Worm (Caenorhabditis elegans) whole organism, late embryonic: ENCODE measurements around the gene usp-4.
A peak's percentile ranks its signal among the peaks of the same experiment; 100 is the strongest.

ENCODE experiments used
- C08G9.2 ChIP-seq: sonication (generic microtip); optimal IDR thresholded peaks from 2 replicates; lab custom pipeline; 2016; ENCODE audit warnings: mild to moderate bottlenecking, missing genetic modification characterization, moderate library complexity, missing compliant biosample characterization
- C38D4.7 ChIP-seq: fragments of 200-800 bp; sonication (Bioruptor generic); optimal IDR thresholded peaks from 2 replicates; lab custom pipeline; 2018; ENCODE audit warnings: mild to moderate bottlenecking, missing genetic modification characterization, moderate library complexity, missing compliant biosample characterization
- T23F11.4 ChIP-seq: fragments of 200-800 bp; sonication (Bioruptor generic); optimal IDR thresholded peaks from 2 replicates; lab custom pipeline; 2018; ENCODE audit warnings: mild to moderate bottlenecking, missing genetic modification characterization, missing compliant biosample characterization
- ahr-1 ChIP-seq: sonication (generic microtip); optimal IDR thresholded peaks from 2 replicates; lab custom pipeline; 2016; ENCODE audit warnings: missing genetic modification characterization, missing compliant biosample characterization
- ama-1 ChIP-seq: fragments of 150-350 bp; optimal IDR thresholded peaks from 2 replicates; lab custom pipeline; 2014
- ceh-14 ChIP-seq: sonication (generic microtip); optimal IDR thresholded peaks from 2 replicates; lab custom pipeline; 2016; ENCODE audit warnings: missing genotype, missing genetic modification characterization, missing compliant biosample characterization
- ceh-19 ChIP-seq: fragments of 200-800 bp; sonication (Bioruptor generic); optimal IDR thresholded peaks from 2 replicates; lab custom pipeline; 2018; ENCODE audit warnings: mild to moderate bottlenecking, missing genetic modification characterization, missing compliant biosample characterization
- ceh-22 ChIP-seq: sonication (generic microtip); optimal IDR thresholded peaks from 2 replicates; lab custom pipeline; 2017; ENCODE audit warnings: missing biosample characterization, missing genetic modification characterization
- ceh-24 ChIP-seq: sonication (generic microtip); optimal IDR thresholded peaks from 2 replicates; lab custom pipeline; 2016; ENCODE audit warnings: mild to moderate bottlenecking, missing genetic modification characterization, missing compliant biosample characterization
- ceh-30 ChIP-seq: fragments of 150-350 bp; optimal IDR thresholded peaks from 2 replicates; lab custom pipeline; 2014; ENCODE audit warnings: missing biosample characterization, missing genetic modification characterization
- ceh-34 ChIP-seq: sonication (generic microtip); optimal IDR thresholded peaks from 2 replicates; lab custom pipeline; 2016; ENCODE audit warnings: mild to moderate bottlenecking, missing genetic modification characterization, missing compliant biosample characterization
- ceh-45 ChIP-seq: fragments of 200-800 bp; sonication (Bioruptor generic); IDR thresholded peaks from 2 replicates; pipeline ENCODE4 v1.3.6; 2022; ENCODE audit warnings: missing genetic modification reagents, missing genetic modification characterization, missing compliant biosample characterization
- ceh-48 ChIP-seq: sonication (generic microtip); optimal IDR thresholded peaks from 2 replicates; lab custom pipeline; 2016; ENCODE audit warnings: missing genetic modification characterization, inconsistent platforms, missing compliant biosample characterization
- dmd-4 ChIP-seq: sonication (generic microtip); optimal IDR thresholded peaks from 2 replicates; lab custom pipeline; 2016; ENCODE audit warnings: borderline replicate concordance, missing genetic modification characterization, missing compliant biosample characterization
- dve-1 ChIP-seq: sonication (generic microtip); optimal IDR thresholded peaks from 2 replicates; lab custom pipeline; 2017; ENCODE audit warnings: antibody characterized with exemption, mild to moderate bottlenecking, missing genetic modification characterization, missing compliant biosample characterization
- elt-2 ChIP-seq: sonication (generic microtip); optimal IDR thresholded peaks from 2 replicates; lab custom pipeline; 2016; ENCODE audit warnings: missing genetic modification reagents, missing genetic modification characterization, missing compliant biosample characterization
- fax-1 ChIP-seq: sonication (generic microtip); optimal IDR thresholded peaks from 2 replicates; lab custom pipeline; 2016; ENCODE audit warnings: missing genotype, missing genetic modification characterization, missing compliant biosample characterization
- fkh-10 ChIP-seq: fragments of 150-350 bp; optimal IDR thresholded peaks from 2 replicates; lab custom pipeline; 2014; ENCODE audit warnings: missing biosample characterization, missing genetic modification reagents, missing genetic modification characterization
- fkh-6 ChIP-seq: sonication (generic microtip); optimal IDR thresholded peaks from 2 replicates; lab custom pipeline; 2016; ENCODE audit warnings: missing genetic modification characterization, missing compliant biosample characterization
- gmeb-2 ChIP-seq: sonication (generic microtip); optimal IDR thresholded peaks from 2 replicates; lab custom pipeline; 2016; ENCODE audit warnings: missing genetic modification characterization, inconsistent platforms, missing compliant biosample characterization
- hlh-15 ChIP-seq: sonication (generic microtip); optimal IDR thresholded peaks from 2 replicates; lab custom pipeline; 2016; ENCODE audit warnings: missing genetic modification characterization, missing compliant biosample characterization
- hlh-30 ChIP-seq: sonication (generic microtip); optimal IDR thresholded peaks from 2 replicates; lab custom pipeline; 2017; ENCODE audit warnings: antibody characterized with exemption, missing genetic modification characterization, missing compliant biosample characterization; ENCODE audit not compliant: insufficient read depth
- hlh-6 ChIP-seq: sonication (generic microtip); optimal IDR thresholded peaks from 2 replicates; lab custom pipeline; 2016; ENCODE audit warnings: missing genotype, missing genetic modification characterization, missing compliant biosample characterization
- lin-11 ChIP-seq: fragments of 200-800 bp; sonication (Bioruptor generic); optimal IDR thresholded peaks from 2 replicates; lab custom pipeline; 2018; ENCODE audit warnings: mild to moderate bottlenecking, missing genetic modification characterization, missing compliant biosample characterization
- mec-3 ChIP-seq: sonication (generic microtip); optimal IDR thresholded peaks from 2 replicates; lab custom pipeline; 2016; ENCODE audit warnings: borderline replicate concordance, missing genetic modification characterization, missing compliant biosample characterization
- nhr-11 ChIP-seq: fragments of 150-350 bp; optimal IDR thresholded peaks from 2 replicates; lab custom pipeline; 2014; ENCODE audit warnings: missing biosample characterization, missing genetic modification characterization
- nhr-232 ChIP-seq: sonication (generic microtip); optimal IDR thresholded peaks from 2 replicates; lab custom pipeline; 2016; ENCODE audit warnings: missing genetic modification characterization, missing compliant biosample characterization
- pag-3 ChIP-seq: sonication (generic microtip); optimal IDR thresholded peaks from 2 replicates; lab custom pipeline; 2016; ENCODE audit warnings: missing compliant biosample characterization, missing genetic modification characterization, borderline replicate concordance
- pat-9 ChIP-seq: fragments of 200-800 bp; sonication (Bioruptor generic); optimal IDR thresholded peaks from 2 replicates; lab custom pipeline; 2018; ENCODE audit warnings: mild to moderate bottlenecking, missing genetic modification characterization, moderate library complexity, missing compliant biosample characterization
- pha-2 ChIP-seq: sonication (generic microtip); optimal IDR thresholded peaks from 2 replicates; lab custom pipeline; 2017; ENCODE audit warnings: mild to moderate bottlenecking, missing genetic modification characterization, missing compliant biosample characterization
- pqm-1 ChIP-seq: sonication (generic microtip); optimal IDR thresholded peaks from 2 replicates; lab custom pipeline; 2016; ENCODE audit warnings: missing genetic modification characterization, missing compliant biosample characterization
- pros-1 ChIP-seq: fragments of 150-350 bp; optimal IDR thresholded peaks from 2 replicates; lab custom pipeline; 2014; ENCODE audit warnings: missing biosample characterization, missing genetic modification reagents, missing genetic modification characterization
- rnt-1 ChIP-seq: sonication (generic microtip); optimal IDR thresholded peaks from 2 replicates; lab custom pipeline; 2016; ENCODE audit warnings: missing genetic modification characterization, missing compliant biosample characterization
- sdc-2 ChIP-seq: sonication (generic microtip); optimal IDR thresholded peaks from 2 replicates; lab custom pipeline; 2016; ENCODE audit warnings: missing genotype, missing genetic modification characterization, missing compliant biosample characterization
- sox-2 ChIP-seq: fragments of 200-800 bp; sonication (Bioruptor generic); IDR thresholded peaks from 2 replicates; pipeline ENCODE4 v1.3.6; 2022; ENCODE audit warnings: missing genetic modification reagents, missing genetic modification characterization, missing compliant biosample characterization
- syd-9 ChIP-seq: sonication (generic microtip); optimal IDR thresholded peaks from 2 replicates; lab custom pipeline; 2016; ENCODE audit warnings: mild to moderate bottlenecking, missing genetic modification characterization, moderate library complexity, missing compliant biosample characterization
- tbx-2 ChIP-seq: sonication (generic microtip); optimal IDR thresholded peaks from 2 replicates; lab custom pipeline; 2016; ENCODE audit warnings: missing genetic modification characterization, missing compliant biosample characterization
- tbx-7 ChIP-seq: sonication (generic microtip); optimal IDR thresholded peaks from 2 replicates; lab custom pipeline; 2016; ENCODE audit warnings: missing genotype, missing genetic modification characterization, missing compliant biosample characterization
- ttx-3 ChIP-seq: sonication (generic microtip); optimal IDR thresholded peaks from 2 replicates; lab custom pipeline; 2016; ENCODE audit warnings: missing genetic modification reagents, missing genetic modification characterization, missing compliant biosample characterization
- unc-3 ChIP-seq, 2 experiments: fragments of 200-800 bp in 1 of 2; sonication (Bioruptor generic) in 1 of 2; sonication (generic microtip) in 1 of 2; conservative IDR thresholded peaks in 1 of 2; optimal IDR thresholded peaks in 1 of 2; 2 replicates each; pipeline versions ENCODE4 v1.3.6 to Lab custom; 2016 to 2022; ENCODE audit warnings: missing compliant biosample characterization in 2 of 2, missing genetic modification characterization in 2 of 2, missing genetic modification reagents in 1 of 2
- unc-55 ChIP-seq: sonication (generic microtip); optimal IDR thresholded peaks from 2 replicates; lab custom pipeline; 2017; ENCODE audit warnings: missing biosample characterization, missing genetic modification reagents, missing genetic modification characterization
- unc-86 ChIP-seq: sonication (generic microtip); optimal IDR thresholded peaks from 2 replicates; lab custom pipeline; 2016; ENCODE audit warnings: missing genetic modification characterization, missing compliant biosample characterization

The usp-4 gene

ce11 chrIV:6756374-6756773, 737 bp upstream of the usp-4 start (continued):
- TF ChIP-seq C08G9.2 (tag; lab: Kevin White, UChicago) = peak; percentile 62
- peak; percentile 75 for TF ChIP-seq unc-86 (tag; lab: Kevin White, UChicago)
- peak; percentile 92 for TF ChIP-seq ceh-14 (tag; lab: Kevin White, UChicago)
- peak; percentile 54 for TF ChIP-seq ceh-48 (tag; lab: Kevin White, UChicago)
- peak; percentile 53 for TF ChIP-seq hlh-15 (tag; lab: Kevin White, UChicago)
- TF ChIP-seq sox-2 (GFP tag; lab: Robert Waterston, UW) = peak; percentile 25; the same call in 1 of the 2 replicates
- TF ChIP-seq elt-2 (tag; lab: Kevin White, UChicago) = peak; percentile 92
- peak; percentile 53 for TF ChIP-seq ceh-22 (tag; lab: Kevin White, UChicago)
- peak; percentile 22 for TF ChIP-seq fkh-10
- TF ChIP-seq pros-1 (tag; lab: Kevin White, UChicago) = peak; percentile 41
- TF ChIP-seq ama-1 = no peak
- TF ChIP-seq ceh-19 (GFP tag; lab: Kevin White, UChicago) = peak; percentile 90
- peak; percentile 73 for TF ChIP-seq ttx-3
- TF ChIP-seq fax-1 = peak; percentile 71
- TF ChIP-seq dve-1 = peak; percentile 73
- peak; percentile 17 for TF ChIP-seq ahr-1
- TF ChIP-seq tbx-7 (tag; lab: Kevin White, UChicago) = peak; percentile 44
- no peak for TF ChIP-seq nhr-11 (tag; lab: Kevin White, UChicago)
- no peak for TF ChIP-seq unc-55 (GFP tag; lab: Kevin White, UChicago)
- peak; percentile 32 for TF ChIP-seq pag-3 (tag; lab: Kevin White, UChicago)
- peak; percentile 74 for TF ChIP-seq unc-3 (GFP tag; conservative IDR thresholded peaks at IDR 0.05; lab: Robert Waterston, UW)
- TF ChIP-seq unc-3 (tag; optimal IDR thresholded peaks at IDR 0.05; lab: Kevin White, UChicago) = peak; percentile 75
- peak; percentile 65 for TF ChIP-seq C38D4.7 (GFP tag; lab: Kevin White, UChicago)
- TF ChIP-seq pat-9 = peak; percentile 73
- peak; percentile 71 for TF ChIP-seq T23F11.4
- peak; percentile 73 for TF ChIP-seq syd-9 (tag; lab: Kevin White, UChicago)

ce11 chrIV:6757614-6758013, 503 bp downstream of the usp-4 start:
- TF ChIP-seq lin-11 (tag; lab: Kevin White, UChicago) (no peak), dve-1 (no peak), nhr-232 (tag; lab: Kevin White, UChicago) (no peak), pha-2 (tag; lab: Kevin White, UChicago) (no peak), ahr-1 (no peak), ceh-34 (no peak), fkh-6 (tag; lab: Kevin White, UChicago) (no peak), gmeb-2 (no peak), hlh-30 (tag; lab: Kevin White, UChicago) (no peak), rnt-1 (tag; lab: Kevin White, UChicago) (no peak), ceh-19 (GFP tag; lab: Kevin White, UChicago) (no peak), ceh-30 (tag; lab: Kevin White, UChicago) (no peak)

- TF ChIP-seq dmd-4 (tag; lab: Kevin White, UChicago) = no peak
- no peak for TF ChIP-seq mec-3 (tag; lab: Kevin White, UChicago)
- no peak for TF ChIP-seq ceh-34
- no peak for TF ChIP-seq rnt-1 (tag; lab: Kevin White, UChicago)
- TF ChIP-seq hlh-30 (tag; lab: Kevin White, UChicago) = no peak
- no peak for TF ChIP-seq unc-86 (tag; lab: Kevin White, UChicago)
- TF ChIP-seq ceh-19 (GFP tag; lab: Kevin White, UChicago) = no peak
- no peak for TF ChIP-seq tbx-2 (tag; lab: Kevin White, UChicago)
- no peak for TF ChIP-seq elt-2 (tag; lab: Kevin White, UChicago)
- no peak for TF ChIP-seq ceh-24 (tag; lab: Kevin White, UChicago)
- no peak for TF ChIP-seq pqm-1 (tag; lab: Kevin White, UChicago)
- TF ChIP-seq ceh-45 (GFP tag; lab: Robert Waterston, UW) = no peak
- no peak for TF ChIP-seq sdc-2 (tag; lab: Kevin White, UChicago)
- no peak for TF ChIP-seq syd-9 (tag; lab: Kevin White, UChicago)
- no peak for TF ChIP-seq ttx-3
- no peak for TF ChIP-seq hlh-6
- TF ChIP-seq, all 69 proteins: peak for 0
These were observed 5.3 kb downstream of the usp-4 start, which contains the start of gene spd-3 for ce11 chrIV:6762416-6762815. TSS of gene spd-3 (plus strand) at chrIV:6762716.
